Fruit fly (Drosophila melanogaster) whole organism, wandering third instar larva: ENCODE data around the gene CG32246.

Source experiments
- Abd-B ChIP-seq: fragments of >200 bp; optimal IDR thresholded peaks from 2 replicates; lab custom pipeline; 2017; ENCODE audit warnings: missing biosample characterization, missing genetic modification characterization
- HLH106 ChIP-seq: fragments of 200-800 bp; optimal IDR thresholded peaks from 3 replicates; lab custom pipeline; 2019; ENCODE audit warnings: missing biosample characterization, mild to moderate bottlenecking, missing genetic modification characterization, moderate library complexity
- OdsH ChIP-seq: fragments of 200-800 bp; sonication (Bioruptor generic); optimal IDR thresholded peaks from 2 replicates; lab custom pipeline; 2016; ENCODE audit warnings: missing biosample characterization, mild to moderate bottlenecking, missing genetic modification characterization
- dsf ChIP-seq: sonication (Bioruptor generic); optimal IDR thresholded peaks from 2 replicates; lab custom pipeline; 2016; ENCODE audit warnings: missing biosample characterization, missing genetic modification characterization, borderline replicate concordance
- woc ChIP-seq: sonication (Bioruptor generic); optimal IDR thresholded peaks from 2 replicates; lab custom pipeline; 2016; ENCODE audit warnings: missing biosample characterization, mild to moderate bottlenecking, missing genetic modification characterization

- TF ChIP-seq woc (GFP tag; lab: Kevin White, UChicago) (no peak), OdsH (no peak), dsf (no peak), Abd-B (GFP tag; lab: Kevin White, UChicago) (no peak), HLH106 (tag; lab: Kevin White, UChicago) (no peak)
Observed at dm6 chr3L:4575392-4575791, 45.6 kb upstream of the CG32246 start.
